Worm (Caenorhabditis elegans) whole organism, mixed stage, embryonic: ENCODE measurements around the gene C31C9.9.
"Not testable (repeated sequence)": the region's sequence is repeated elsewhere in the genome, so short reads cannot be mapped to it uniquely, and the experiment has no call there.

ENCODE experiments used
- M03D4.4 ChIP-seq: sonication (generic microtip); optimal IDR thresholded peaks from 2 replicates; lab custom pipeline; 2017; ENCODE audit warnings: mild to moderate bottlenecking, missing genetic modification characterization, missing compliant biosample characterization
- bed-3 ChIP-seq: fragments of 200-800 bp; sonication (Bioruptor generic); optimal IDR thresholded peaks from 3 replicates; lab custom pipeline; 2018; ENCODE audit warnings: mild to moderate bottlenecking, missing genetic modification characterization, moderate library complexity, missing compliant biosample characterization
- blmp-1 ChIP-seq: fragments of 150-350 bp; optimal IDR thresholded peaks from 2 replicates; lab custom pipeline; 2014; ENCODE audit warnings: missing biosample characterization, missing genetic modification characterization
- ceh-43 ChIP-seq: fragments of 200-800 bp; sonication (Bioruptor generic); optimal IDR thresholded peaks from 2 replicates; lab custom pipeline; 2018; ENCODE audit warnings: mild to moderate bottlenecking, missing genetic modification characterization, moderate library complexity, missing compliant biosample characterization
- ceh-83 ChIP-seq: fragments of 200-800 bp; sonication (Bioruptor generic); optimal IDR thresholded peaks from 2 replicates; lab custom pipeline; 2018; ENCODE audit warnings: mild to moderate bottlenecking, missing genetic modification characterization, missing compliant biosample characterization
- ces-1 ChIP-seq: fragments of 150-350 bp; optimal IDR thresholded peaks from 2 replicates; lab custom pipeline; 2014; ENCODE audit warnings: missing biosample characterization, missing genetic modification reagents, missing genetic modification characterization
- cnd-1 ChIP-seq: fragments of 200-800 bp; sonication (Bioruptor generic); optimal IDR thresholded peaks from 2 replicates; lab custom pipeline; 2018; ENCODE audit warnings: mild to moderate bottlenecking, missing genetic modification characterization, missing compliant biosample characterization
- drap-1 ChIP-seq: fragments of 200-800 bp; sonication (Bioruptor generic); optimal IDR thresholded peaks from 3 replicates; lab custom pipeline; 2018; ENCODE audit warnings: mild to moderate bottlenecking, missing genetic modification characterization, missing compliant biosample characterization
- elt-1 ChIP-seq: sonication (generic microtip); optimal IDR thresholded peaks from 2 replicates; lab custom pipeline; 2017; ENCODE audit warnings: missing genetic modification characterization, mild to moderate bottlenecking, missing compliant biosample characterization, antibody characterized with exemption, moderate library complexity, borderline replicate concordance; ENCODE audit not compliant: insufficient read depth
- elt-3 ChIP-seq: fragments of 150-350 bp; optimal IDR thresholded peaks from 2 replicates; lab custom pipeline; 2014; ENCODE audit warnings: missing biosample characterization, missing genetic modification characterization
- flh-1 ChIP-seq: fragments of 200-800 bp; sonication (Bioruptor generic); optimal IDR thresholded peaks from 2 replicates; lab custom pipeline; 2018; ENCODE audit warnings: mild to moderate bottlenecking, missing genetic modification characterization, moderate library complexity, missing compliant biosample characterization
- hlh-1 ChIP-seq: fragments of 150-350 bp; optimal IDR thresholded peaks from 2 replicates; lab custom pipeline; 2014; ENCODE audit warnings: missing biosample characterization, missing genetic modification reagents, missing genetic modification characterization
- lin-13 ChIP-seq: fragments of 150-350 bp; optimal IDR thresholded peaks from 2 replicates; lab custom pipeline; 2014; ENCODE audit warnings: missing biosample characterization, missing genetic modification characterization
- lsy-2 ChIP-seq: fragments of 150-350 bp; optimal IDR thresholded peaks from 2 replicates; lab custom pipeline; 2014; ENCODE audit warnings: missing biosample characterization, missing genetic modification characterization
- mab-5 ChIP-seq: fragments of 150-350 bp; optimal IDR thresholded peaks from 2 replicates; lab custom pipeline; 2014; ENCODE audit warnings: missing biosample characterization, missing genetic modification characterization
- mep-1 ChIP-seq: fragments of 150-350 bp; optimal IDR thresholded peaks from 2 replicates; lab custom pipeline; 2017; ENCODE audit warnings: missing biosample characterization, missing genetic modification reagents, missing genetic modification characterization, inconsistent platforms
- mls-2 ChIP-seq: sonication (generic microtip); optimal IDR thresholded peaks from 2 replicates; lab custom pipeline; 2016; ENCODE audit warnings: mild to moderate bottlenecking, missing genetic modification characterization, moderate library complexity, missing compliant biosample characterization
- nhr-12 ChIP-seq: fragments of 150-350 bp; optimal IDR thresholded peaks from 2 replicates; lab custom pipeline; 2014; ENCODE audit warnings: missing biosample characterization, missing genetic modification characterization
- nhr-2 ChIP-seq: fragments of 150-350 bp; optimal IDR thresholded peaks from 2 replicates; lab custom pipeline; 2014; ENCODE audit warnings: missing biosample characterization, missing genetic modification characterization
- nhr-237 ChIP-seq: fragments of 150-350 bp; optimal IDR thresholded peaks from 2 replicates; lab custom pipeline; 2014; ENCODE audit warnings: missing biosample characterization, missing genetic modification characterization
- nhr-28 ChIP-seq: fragments of 150-350 bp; optimal IDR thresholded peaks from 2 replicates; lab custom pipeline; 2014; ENCODE audit warnings: missing biosample characterization, missing genetic modification characterization
- pha-4 ChIP-seq: fragments of 150-350 bp; optimal IDR thresholded peaks from 2 replicates; lab custom pipeline; 2018; ENCODE audit warnings: missing biosample characterization, missing genetic modification reagents, missing genetic modification characterization
- sptf-1 ChIP-seq: sonication (generic microtip); optimal IDR thresholded peaks from 2 replicates; lab custom pipeline; 2017; ENCODE audit warnings: mild to moderate bottlenecking, missing genetic modification characterization, moderate library complexity, missing compliant biosample characterization
- unc-39 ChIP-seq: fragments of 150-350 bp; optimal IDR thresholded peaks from 2 replicates; lab custom pipeline; 2014; ENCODE audit warnings: missing biosample characterization, missing genetic modification characterization
- unc-62 ChIP-seq: fragments of 150-350 bp; optimal IDR thresholded peaks from 2 replicates; lab custom pipeline; 2014; ENCODE audit warnings: missing biosample characterization, missing genetic modification reagents, missing genetic modification characterization
- zip-8 ChIP-seq: fragments of 150-350 bp; optimal IDR thresholded peaks from 2 replicates; lab custom pipeline; 2014; ENCODE audit warnings: missing biosample characterization, missing genetic modification characterization

The C31C9.9 gene

ce11 chrII:13654723-13655122 lies at the start of gene C31C9.9:
C31C9.9 (plus strand) TSS chrII:13655023.
- not testable (repeated sequence) for TF ChIP-seq nhr-12; ceh-83 (GFP tag; lab: Kevin White, UChicago); nhr-237 (tag; lab: Kevin White, UChicago)
- TF ChIP-seq, all 35 proteins: peak for 0; not testable (repeated sequence) for 35

- TF ChIP-seq drap-1 (GFP tag; lab: Kevin White, UChicago): no peak
- peak; percentile 82 for TF ChIP-seq elt-1 (tag; lab: Kevin White, UChicago)
These were observed 45.2 kb upstream of the C31C9.9 start, which contains the start of gene gst-20 for ce11 chrII:13609655-13610054. gst-20 (minus strand) TSS chrII:13609824.

ce11 chrII:13611186-13611585 lies 43.6 kb upstream of the C31C9.9 start, which contains the start of gene gst-24:
gst-24 (minus strand) TSS chrII:13611366.
- TF ChIP-seq ceh-43 (GFP tag; lab: Kevin White, UChicago) (no peak), unc-39 (tag; lab: Kevin White, UChicago) (no peak), M03D4.4 (tag; lab: Kevin White, UChicago) (no peak), lin-13 (no peak)

ce11 chrII:13613096-13613495 lies 41.7 kb upstream of the C31C9.9 start, which contains the start of gene gst-15:
gst-15 (minus strand) TSS chrII:13613196.
- TF ChIP-seq flh-1 (no peak), mep-1 (tag; lab: Kevin White, UChicago) (no peak), nhr-28 (tag; lab: Kevin White, UChicago) (no peak), elt-1 (tag; lab: Kevin White, UChicago) (no peak), nhr-2 (tag; lab: Kevin White, UChicago) (no peak), ceh-83 (GFP tag; lab: Kevin White, UChicago) (no peak), blmp-1 (tag; lab: Kevin White, UChicago) (no peak), hlh-1 (tag; lab: Kevin White, UChicago) (no peak), mls-2 (no peak)

- TF ChIP-seq ces-1 (no peak), sptf-1 (tag; lab: Kevin White, UChicago) (no peak), mab-5 (tag; lab: Kevin White, UChicago) (no peak)
These were observed 40.3 kb upstream of the C31C9.9 start for ce11 chrII:13614516-13614915.

- TF ChIP-seq zip-8 (tag; lab: Kevin White, UChicago) (no peak), mls-2 (no peak), cnd-1 (tag; lab: Kevin White, UChicago) (no peak), sptf-1 (tag; lab: Kevin White, UChicago) (no peak), pha-4 (no peak), unc-39 (tag; lab: Kevin White, UChicago) (no peak), nhr-2 (tag; lab: Kevin White, UChicago) (no peak), lsy-2 (tag; lab: Kevin White, UChicago) (no peak), elt-3 (no peak), bed-3 (GFP tag; lab: Kevin White, UChicago) (no peak), lin-13 (no peak), elt-1 (tag; lab: Kevin White, UChicago) (no peak)
These were observed 38.8 kb upstream of the C31C9.9 start, which contains the start of gene gst-14 for ce11 chrII:13616000-13616399. gst-14 (minus strand) TSS chrII:13616100.

- TF ChIP-seq mab-5 (tag; lab: Kevin White, UChicago): no peak
- no peak for TF ChIP-seq nhr-12
- TF ChIP-seq unc-62 (GFP tag; lab: Kevin White, UChicago): peak; percentile 24
- no peak for TF ChIP-seq nhr-237 (tag; lab: Kevin White, UChicago)
- TF ChIP-seq, all 35 proteins: peak for 1
These were observed 37.0 kb upstream of the C31C9.9 start, which contains the start of gene gst-12 for ce11 chrII:13617808-13618207. gst-12 (minus strand) TSS chrII:13618061.
